Worm (Caenorhabditis elegans): ENCODE data around the gene C18C4.7.

- no peak for TF ChIP-seq R02D3.7 (tag; optimal IDR thresholded peaks at IDR 0.05)
- TF ChIP-seq nhr-77 (tag; optimal IDR thresholded peaks at IDR 0.05) = no peak
- TF ChIP-seq unc-62 (GFP tag; optimal IDR thresholded peaks at IDR 0.05) = no peak
- TF ChIP-seq nhr-67 (tag; optimal IDR thresholded peaks at IDR 0.05) = no peak
These were observed at the start of gene C18C4.7 for ce11 chrV:5567119-5567518.
